Worm (Caenorhabditis elegans) whole organism, young adult: ENCODE data around the gene rpl-38.

Source experiments
- B0336.3 ChIP-seq: fragments of 200-800 bp; sonication (Bioruptor generic); IDR thresholded peaks from 2 replicates; pipeline ENCODE4 v1.3.6; 2022; ENCODE audit warnings: missing genetic modification characterization, missing compliant biosample characterization
- F33H1.4 ChIP-seq: fragments of 200-800 bp; sonication (Bioruptor generic); IDR thresholded peaks from 2 replicates; pipeline ENCODE4 v1.3.6; 2022; ENCODE audit warnings: missing genetic modification reagents, missing genetic modification characterization, missing compliant biosample characterization
- F37B4.10 ChIP-seq: fragments of 200-800 bp; sonication (Bioruptor generic); IDR thresholded peaks from 2 replicates; pipeline ENCODE4 v1.3.6; 2022; ENCODE audit warnings: missing genetic modification characterization, missing compliant biosample characterization
- F49E8.2 ChIP-seq: sonication (generic microtip); optimal IDR thresholded peaks from 3 replicates; lab custom pipeline; 2017; ENCODE audit warnings: missing genetic modification characterization, mild to moderate bottlenecking, missing compliant biosample characterization, antibody characterized with exemption, moderate library complexity; ENCODE audit not compliant: insufficient read depth
- F55B11.4 ChIP-seq: sonication (generic microtip); optimal IDR thresholded peaks from 2 replicates; lab custom pipeline; 2016; ENCODE audit warnings: missing compliant biosample characterization, missing genetic modification characterization, borderline replicate concordance; ENCODE audit not compliant: insufficient read depth
- Y56A3A.18 ChIP-seq: fragments of 200-800 bp; sonication (Bioruptor generic); IDR thresholded peaks from 2 replicates; pipeline ENCODE4 v1.3.6; 2022; ENCODE audit warnings: missing genetic modification reagents, missing genetic modification characterization, missing compliant biosample characterization
- Y95B8A.8 ChIP-seq: fragments of 200-800 bp; sonication (Bioruptor generic); IDR thresholded peaks from 2 replicates; pipeline ENCODE4 v1.3.6; 2022; ENCODE audit warnings: missing genetic modification reagents, missing genetic modification characterization, missing compliant biosample characterization
- ZK185.1 ChIP-seq: sonication (generic microtip); optimal IDR thresholded peaks from 2 replicates; lab custom pipeline; 2016; ENCODE audit warnings: mild to moderate bottlenecking, missing genetic modification characterization, missing compliant biosample characterization; ENCODE audit not compliant: poor library complexity, severe bottlenecking
- ama-1 ChIP-seq, 3 experiments: fragments of 150-350 bp in 1 of 3; sonication (generic microtip) in 2 of 3; optimal IDR thresholded peaks; 2 replicates each; lab custom pipeline; 2014 to 2018; ENCODE audit warnings: missing biosample characterization in 2 of 3, missing genetic modification characterization in 2 of 3, missing genetic modification reagents in 2 of 3
- atf-7 ChIP-seq: sonication (generic microtip); optimal IDR thresholded peaks from 2 replicates; lab custom pipeline; 2017; ENCODE audit warnings: mild to moderate bottlenecking, missing genetic modification characterization, missing compliant biosample characterization
- attf-3 ChIP-seq: fragments of 200-800 bp; sonication (Bioruptor generic); conservative IDR thresholded peaks from 2 replicates; pipeline ENCODE4 v1.3.6; 2022; ENCODE audit warnings: missing genetic modification reagents, missing genetic modification characterization, missing compliant biosample characterization
- attf-5 ChIP-seq: fragments of 200-800 bp; sonication (Bioruptor generic); optimal IDR thresholded peaks from 2 replicates; lab custom pipeline; 2018; ENCODE audit warnings: mild to moderate bottlenecking, missing genetic modification characterization, missing compliant biosample characterization
- bed-1 ChIP-seq: fragments of 200-800 bp; sonication (Bioruptor generic); IDR thresholded peaks from 2 replicates; pipeline ENCODE4 v1.3.6; 2022; ENCODE audit warnings: missing genetic modification reagents, missing genetic modification characterization, missing compliant biosample characterization
- cebp-1 ChIP-seq, 2 experiments: fragments of 200-800 bp in 1 of 2; sonication (Bioruptor generic) in 1 of 2; sonication (generic microtip) in 1 of 2; IDR thresholded peaks in 1 of 2; optimal IDR thresholded peaks in 1 of 2; 2 replicates each; pipeline versions ENCODE4 v1.3.6 to Lab custom; 2017 to 2022; ENCODE audit warnings: missing compliant biosample characterization in 2 of 2, missing genetic modification characterization in 2 of 2, mild to moderate bottlenecking in 1 of 2, missing genetic modification reagents in 1 of 2, moderate library complexity in 1 of 2
- cebp-2 ChIP-seq: fragments of 200-800 bp; sonication (Bioruptor generic); IDR thresholded peaks from 2 replicates; pipeline ENCODE4 v1.3.6; 2022; ENCODE audit warnings: missing genetic modification characterization, missing compliant biosample characterization
- ceh-27 ChIP-seq: fragments of 200-800 bp; sonication (Bioruptor generic); optimal IDR thresholded peaks from 2 replicates; lab custom pipeline; 2018; ENCODE audit warnings: mild to moderate bottlenecking, missing genetic modification characterization, moderate library complexity, missing compliant biosample characterization
- ceh-58 ChIP-seq: fragments of 200-800 bp; sonication (Bioruptor generic); IDR thresholded peaks from 2 replicates; pipeline ENCODE4 v1.3.6; 2022; ENCODE audit warnings: missing genetic modification characterization, missing compliant biosample characterization
- die-1 ChIP-seq: sonication (generic microtip); optimal IDR thresholded peaks from 2 replicates; lab custom pipeline; 2016; ENCODE audit warnings: missing genotype, mild to moderate bottlenecking, missing genetic modification characterization, missing compliant biosample characterization
- dpff-1 ChIP-seq: sonication (generic microtip); optimal IDR thresholded peaks from 2 replicates; lab custom pipeline; 2017; ENCODE audit warnings: mild to moderate bottlenecking, missing genetic modification characterization, missing compliant biosample characterization
- dpl-1 ChIP-seq: fragments of 150-350 bp; optimal IDR thresholded peaks from 2 replicates; lab custom pipeline; 2014; ENCODE audit warnings: missing biosample characterization, missing genetic modification reagents, missing genetic modification characterization
- egl-18 ChIP-seq: fragments of 200-800 bp; sonication (Bioruptor generic); IDR thresholded peaks from 2 replicates; pipeline ENCODE4 v1.3.6; 2022; ENCODE audit warnings: missing genetic modification reagents, missing genetic modification characterization, missing compliant biosample characterization
- ets-4 ChIP-seq: fragments of 200-800 bp; sonication (Bioruptor generic); optimal IDR thresholded peaks from 2 replicates; lab custom pipeline; 2018; ENCODE audit warnings: mild to moderate bottlenecking, missing genetic modification characterization, missing compliant biosample characterization
- fkh-3 ChIP-seq: sonication (generic microtip); optimal IDR thresholded peaks from 2 replicates; lab custom pipeline; 2016; ENCODE audit warnings: mild to moderate bottlenecking, missing genetic modification characterization, missing compliant biosample characterization
- him-1 ChIP-seq: sonication (generic microtip); optimal IDR thresholded peaks from 2 replicates; lab custom pipeline; 2016; ENCODE audit warnings: missing genotype, missing genetic modification reagents, missing genetic modification characterization, missing compliant biosample characterization
- hmg-20 ChIP-seq: fragments of 200-800 bp; sonication (Bioruptor generic); IDR thresholded peaks from 2 replicates; pipeline ENCODE4 v1.3.6; 2022; ENCODE audit warnings: missing genetic modification reagents, missing genetic modification characterization, missing compliant biosample characterization
- let-607 ChIP-seq, 2 experiments: fragments of 200-800 bp in 1 of 2; sonication (Bioruptor generic) in 1 of 2; sonication (generic microtip) in 1 of 2; optimal IDR thresholded peaks; 2 replicates each; lab custom pipeline; 2016 to 2018; ENCODE audit warnings: mild to moderate bottlenecking in 2 of 2, missing compliant biosample characterization in 2 of 2, missing genetic modification characterization in 2 of 2, moderate library complexity in 2 of 2, missing genotype in 1 of 2
- lin-26 ChIP-seq: fragments of 200-800 bp; sonication (Bioruptor generic); IDR thresholded peaks from 2 replicates; pipeline ENCODE4 v1.3.6; 2022; ENCODE audit warnings: missing genetic modification reagents, missing genetic modification characterization, missing compliant biosample characterization
- madf-10 ChIP-seq: sonication (generic microtip); optimal IDR thresholded peaks from 2 replicates; lab custom pipeline; 2016; ENCODE audit warnings: mild to moderate bottlenecking, missing genetic modification characterization, missing compliant biosample characterization
- madf-3 ChIP-seq: fragments of 200-800 bp; sonication (Bioruptor generic); IDR thresholded peaks from 2 replicates; pipeline ENCODE4 v1.3.6; 2022; ENCODE audit warnings: missing genetic modification reagents, missing genetic modification characterization, missing compliant biosample characterization
- madf-6 ChIP-seq: fragments of 200-800 bp; sonication (Bioruptor generic); IDR thresholded peaks from 2 replicates; pipeline ENCODE4 v1.3.6; 2022; ENCODE audit warnings: missing genetic modification reagents, missing genetic modification characterization, missing compliant biosample characterization
- madf-8 ChIP-seq: fragments of 200-800 bp; sonication (Bioruptor generic); conservative IDR thresholded peaks from 2 replicates; pipeline ENCODE4 v1.3.6; 2022; ENCODE audit warnings: missing genetic modification reagents, missing genetic modification characterization, missing compliant biosample characterization
- mes-4 ChIP-seq: sonication (generic microtip); optimal IDR thresholded peaks from 2 replicates; lab custom pipeline; 2016; ENCODE audit warnings: missing genotype, missing genetic modification characterization, missing compliant biosample characterization
- mxl-1 ChIP-seq: sonication (generic microtip); optimal IDR thresholded peaks from 2 replicates; lab custom pipeline; 2016; ENCODE audit warnings: missing genetic modification characterization, missing compliant biosample characterization
- nhr-179 ChIP-seq: sonication (generic microtip); optimal IDR thresholded peaks from 2 replicates; lab custom pipeline; 2016; ENCODE audit warnings: mild to moderate bottlenecking, missing genetic modification characterization, missing compliant biosample characterization
- pbrm-1 ChIP-seq: fragments of 200-800 bp; sonication (Bioruptor generic); IDR thresholded peaks from 2 replicates; pipeline ENCODE4 v1.3.6; 2022; ENCODE audit warnings: missing genetic modification reagents, missing genetic modification characterization, missing compliant biosample characterization
- pha-4 ChIP-seq: fragments of 150-350 bp; sonication (generic microtip); optimal IDR thresholded peaks from 2 replicates; lab custom pipeline; 2014; ENCODE audit warnings: missing biosample characterization, missing genetic modification reagents, missing genetic modification characterization
- rcor-1 ChIP-seq: fragments of 200-800 bp; sonication (Bioruptor generic); IDR thresholded peaks from 2 replicates; pipeline ENCODE4 v1.3.6; 2022; ENCODE audit warnings: missing genetic modification reagents, missing genetic modification characterization, missing compliant biosample characterization
- rec-8 ChIP-seq, 2 experiments: sonication (generic microtip); optimal IDR thresholded peaks; 2 replicates each; lab custom pipeline; 2016; ENCODE audit warnings: mild to moderate bottlenecking in 2 of 2, missing genetic modification characterization in 2 of 2, missing genetic modification reagents in 2 of 2, missing genotype in 2 of 2, missing biosample characterization in 1 of 2, missing compliant biosample characterization in 1 of 2, moderate library complexity in 1 of 2
- repo-1 ChIP-seq: sonication (generic microtip); optimal IDR thresholded peaks from 2 replicates; lab custom pipeline; 2017; ENCODE audit warnings: mild to moderate bottlenecking, missing genetic modification characterization, missing compliant biosample characterization
- sea-2 ChIP-seq: fragments of 200-800 bp; sonication (Bioruptor generic); IDR thresholded peaks from 2 replicates; pipeline ENCODE4 v1.3.6; 2022; ENCODE audit warnings: missing genetic modification characterization, missing compliant biosample characterization
- snpc-3.4 ChIP-seq: sonication (generic microtip); optimal IDR thresholded peaks from 2 replicates; lab custom pipeline; 2017; ENCODE audit warnings: missing genetic modification characterization, mild to moderate bottlenecking, missing compliant biosample characterization, antibody characterized with exemption, moderate library complexity, missing genotype, missing genetic modification reagents
- snpc-4 ChIP-seq, 5 experiments: fragments of 150-350 bp in 1 of 5; sonication (generic microtip) in 4 of 5; optimal IDR thresholded peaks; 2 replicates each; lab custom pipeline; 2014 to 2018; ENCODE audit warnings: missing genetic modification characterization in 5 of 5, missing biosample characterization in 3 of 5, antibody characterized with exemption in 2 of 5, mild to moderate bottlenecking in 2 of 5, missing compliant biosample characterization in 2 of 5, missing genotype in 2 of 5, moderate library complexity in 2 of 5, missing genetic modification reagents in 1 of 5
- tbp1 ChIP-seq: fragments of 200-800 bp; sonication (Bioruptor generic); optimal IDR thresholded peaks from 2 replicates; lab custom pipeline; 2018; ENCODE audit warnings: mild to moderate bottlenecking, missing genetic modification characterization, missing compliant biosample characterization
- ztf-18 ChIP-seq: sonication (generic microtip); optimal IDR thresholded peaks from 2 replicates; lab custom pipeline; 2016; ENCODE audit warnings: missing genotype, mild to moderate bottlenecking, missing genetic modification characterization, missing compliant biosample characterization
- ztf-28 ChIP-seq: fragments of 200-800 bp; sonication (Bioruptor generic); IDR thresholded peaks from 2 replicates; pipeline ENCODE4 v1.3.6; 2022; ENCODE audit warnings: missing genetic modification reagents, missing genetic modification characterization, missing compliant biosample characterization
- ztf-3 ChIP-seq: fragments of 200-800 bp; sonication (Bioruptor generic); optimal IDR thresholded peaks from 2 replicates; lab custom pipeline; 2018; ENCODE audit warnings: mild to moderate bottlenecking, missing genetic modification characterization, missing compliant biosample characterization

rpl-38 gene

DNA sequence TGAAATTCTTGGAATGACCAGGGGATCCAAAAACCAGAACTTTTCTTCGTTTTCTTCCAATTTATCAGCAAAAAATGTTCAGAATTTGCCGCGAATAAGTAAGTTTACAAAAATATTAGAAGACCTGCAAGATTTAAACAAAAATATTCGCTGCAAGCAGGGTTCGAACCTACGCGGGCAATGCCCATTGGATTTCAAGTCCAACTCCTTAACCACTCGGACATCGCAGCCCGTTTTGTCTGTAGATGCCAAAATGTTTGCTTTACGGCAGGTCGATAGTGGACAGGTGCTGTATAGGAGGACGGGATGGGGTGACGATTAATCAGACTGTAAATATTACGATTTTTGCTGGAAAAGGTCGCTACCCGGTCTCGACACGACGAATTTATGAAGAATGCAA is 35.8 kb downstream of the rpl-38 start:
- no peak for TF ChIP-seq hmg-20 (GFP tag; lab: Robert Waterston, UW)
- TF ChIP-seq snpc-4 (GFP tag; optimal IDR thresholded peaks at IDR 0.05; lab: Kevin White, UChicago): peak; percentile 50
- TF ChIP-seq snpc-4 (tag; optimal IDR thresholded peaks at IDR 0.05; lab: Kevin White, UChicago): peak in 1 of 4 experiments; percentile 43
- TF ChIP-seq egl-18 (GFP tag; lab: Robert Waterston, UW): no peak
- TF ChIP-seq attf-5 (GFP tag; lab: Kevin White, UChicago): peak; percentile 43
- peak; percentile 62 for TF ChIP-seq F49E8.2 (tag; lab: Kevin White, UChicago)
- TF ChIP-seq him-1 (tag; lab: Kevin White, UChicago): peak; percentile 70
- TF ChIP-seq dpff-1 (tag; lab: Kevin White, UChicago): no peak
- no peak for TF ChIP-seq pha-4
- peak; percentile 46 for TF ChIP-seq madf-10 (tag; lab: Kevin White, UChicago)
- no peak for TF ChIP-seq ztf-3 (GFP tag; lab: Kevin White, UChicago)
- TF ChIP-seq F33H1.4 (GFP tag; lab: Robert Waterston, UW): no peak
- TF ChIP-seq nhr-179 (tag; lab: Kevin White, UChicago): peak; percentile 49
- TF ChIP-seq tbp1 (GFP tag; lab: Kevin White, UChicago): peak; percentile 95
- no peak for TF ChIP-seq dpl-1
- peak; percentile 54; the same call in 1 of the 2 replicates for TF ChIP-seq rcor-1
- peak; percentile 76 for TF ChIP-seq die-1 (tag; lab: Kevin White, UChicago)
- TF ChIP-seq atf-7 (tag; lab: Kevin White, UChicago): peak; percentile 46
- TF ChIP-seq ztf-18: peak; percentile 61
- TF ChIP-seq Y95B8A.8 (GFP tag; lab: Robert Waterston, UW): 0 out of 2 replicates have a peak, but pooled peaks have one; percentile 49
- TF ChIP-seq mxl-1: peak; percentile 22
- TF ChIP-seq cebp-1 (GFP tag; IDR thresholded peaks at IDR 0.05; lab: Robert Waterston, UW): no peak
- peak; percentile 33 for TF ChIP-seq cebp-1 (tag; optimal IDR thresholded peaks at IDR 0.05; lab: Kevin White, UChicago)
- no peak for TF ChIP-seq ceh-58 (GFP tag; lab: Robert Waterston, UW)
- no peak for TF ChIP-seq ama-1 (optimal IDR thresholded peaks at IDR 0.05; lab: Kevin White, UChicago)
- peak in 1 of 2 experiments; percentile 43 for TF ChIP-seq ama-1 (GFP tag; optimal IDR thresholded peaks at IDR 0.05; lab: Kevin White, UChicago)
- peak in 1 of 2 experiments; percentile 20 for TF ChIP-seq let-607 (tag; optimal IDR thresholded peaks at IDR 0.05; lab: Kevin White, UChicago)
- no peak for TF ChIP-seq ets-4 (GFP tag; lab: Kevin White, UChicago)
- TF ChIP-seq repo-1: peak; percentile 36
- 0 out of 2 replicates have a peak, but pooled peaks have one; percentile 59 for TF ChIP-seq Y56A3A.18 (GFP tag; lab: Robert Waterston, UW)
- TF ChIP-seq F55B11.4: no peak
- no peak for TF ChIP-seq sea-2 (GFP tag; lab: Robert Waterston, UW)
- no peak for TF ChIP-seq attf-3 (GFP tag; lab: Robert Waterston, UW)
- peak; percentile 16 to 43 for TF ChIP-seq rec-8 (tag; optimal IDR thresholded peaks at IDR 0.05; lab: Kevin White, UChicago)
- TF ChIP-seq cebp-2: 0 out of 2 replicates have a peak, but pooled peaks have one; percentile 71
- 0 out of 2 replicates have a peak, but pooled peaks have one; percentile 69 for TF ChIP-seq F37B4.10
- TF ChIP-seq B0336.3 (GFP tag; lab: Robert Waterston, UW): peak; percentile 56; the same call in 1 of the 2 replicates
- peak; percentile 58 for TF ChIP-seq snpc-3.4 (tag; lab: Kevin White, UChicago)
- no peak for TF ChIP-seq ztf-28 (GFP tag; lab: Robert Waterston, UW)
- TF ChIP-seq bed-1 (GFP tag; lab: Robert Waterston, UW): no peak
- TF ChIP-seq madf-6 (GFP tag; lab: Robert Waterston, UW): peak; percentile 64
- TF ChIP-seq ZK185.1 (tag; lab: Kevin White, UChicago): peak; percentile 54
- 0 out of 2 replicates have a peak, but pooled peaks have one; percentile 56 for TF ChIP-seq pbrm-1 (GFP tag; lab: Robert Waterston, UW)
- peak; percentile 15 for TF ChIP-seq ceh-27
- TF ChIP-seq madf-3 (GFP tag; lab: Robert Waterston, UW): 0 out of 2 replicates have a peak, but pooled peaks have one; percentile 54
- peak; percentile 7 for TF ChIP-seq mes-4 (tag; lab: Kevin White, UChicago)
- no peak for TF ChIP-seq madf-8
- TF ChIP-seq lin-26 (GFP tag; lab: Robert Waterston, UW): peak; percentile 93
- peak; percentile 73 for TF ChIP-seq fkh-3 (tag; lab: Kevin White, UChicago)
